Fruit fly (Drosophila melanogaster) whole organism, prepupa: ENCODE results near the gene psd.

Source experiments
- CG3032 ChIP-seq: fragments of 200-800 bp; optimal IDR thresholded peaks from 2 replicates; lab custom pipeline; 2019; ENCODE audit warnings: missing biosample characterization, mild to moderate bottlenecking, missing genetic modification characterization, moderate library complexity
- Eip78C ChIP-seq: fragments of 200-800 bp; sonication (Bioruptor generic); peaks from one replicate; lab custom pipeline; 2016; ENCODE audit warnings: missing biosample characterization, missing genetic modification characterization
- Gug ChIP-seq: fragments of 200-800 bp; sonication (Bioruptor generic); IDR thresholded peaks from 2 replicates; pipeline ENCODE4 v1.3.6; 2022; ENCODE audit warnings: missing biosample characterization, missing genetic modification characterization
- Hr39 ChIP-seq: fragments of 200-800 bp; sonication (Bioruptor generic); optimal IDR thresholded peaks from 2 replicates; lab custom pipeline; 2016; ENCODE audit warnings: missing biosample characterization, missing genetic modification characterization

DNA sequence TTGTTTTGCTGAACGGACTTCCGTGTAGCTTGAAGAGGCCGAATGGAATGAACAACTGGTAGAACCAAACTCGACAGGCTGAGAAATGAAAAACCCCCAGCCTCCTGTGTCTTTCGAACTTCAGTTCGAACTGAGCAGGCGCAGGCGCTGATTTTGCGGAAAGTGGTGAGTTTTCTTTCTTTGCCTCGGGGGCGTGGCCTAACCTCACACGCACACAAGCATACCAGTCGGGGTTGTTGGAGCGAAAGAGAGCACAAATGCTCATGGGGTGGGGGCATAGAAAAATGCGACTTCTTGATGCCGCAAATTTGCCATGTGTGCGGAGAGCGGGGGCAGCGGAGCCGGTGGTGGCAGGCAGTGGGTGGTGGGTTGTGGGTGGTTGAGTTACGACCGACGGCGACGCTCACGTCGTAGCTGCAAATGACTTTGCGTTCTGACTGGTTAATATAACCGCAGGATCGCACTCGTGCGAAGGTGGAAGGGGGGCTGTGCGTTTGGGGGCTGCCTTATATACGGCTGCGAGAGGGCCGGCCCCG lies 41.1 kb downstream of the psd start, which contains the start of gene CG9016:
- TF ChIP-seq Gug (GFP tag; lab: Robert Waterston, UW) (no peak), Hr39 (GFP tag; lab: Kevin White, UChicago) (no peak), Eip78C (no peak), CG3032 (tag; lab: Kevin White, UChicago) (no peak)
